Worm (Caenorhabditis elegans): ENCODE results near the gene F57B9.8.

- no peak for TF ChIP-seq T22C8.4 (GFP tag; IDR thresholded peaks at IDR 0.05)
- TF ChIP-seq ztf-29 (GFP tag; IDR thresholded peaks at IDR 0.05): no peak
- no peak for TF ChIP-seq klf-2 (GFP tag; conservative IDR thresholded peaks at IDR 0.05)
- TF ChIP-seq tab-1 (GFP tag; IDR thresholded peaks at IDR 0.05): no peak
- TF ChIP-seq cog-1 (tag; optimal IDR thresholded peaks at IDR 0.05): no peak
- TF ChIP-seq med-1 (GFP tag; optimal IDR thresholded peaks at IDR 0.05; ENCODE audit: insufficient read depth): no peak
- TF ChIP-seq ref-1 (GFP tag; conservative IDR thresholded peaks at IDR 0.05): no peak
- no peak for TF ChIP-seq flt-1 (GFP tag; IDR thresholded peaks at IDR 0.05)
- no peak for TF ChIP-seq ztf-23 (GFP tag; IDR thresholded peaks at IDR 0.05)
Observed at ce11 chrIII:6958674-6959241, 23.6 kb upstream of the F57B9.8 start.
